Fruit fly (Drosophila melanogaster) whole organism, embryonic: ENCODE data around the gene CG8420.

ENCODE experiments used
- CG10462 ChIP-seq: fragments of 200-800 bp; sonication (Bioruptor generic); optimal IDR thresholded peaks from 2 replicates; lab custom pipeline; 2016; ENCODE audit warnings: missing biosample characterization, missing genetic modification characterization
- CG10543 ChIP-seq: fragments of 200-800 bp; sonication (Bioruptor generic); optimal IDR thresholded peaks from 3 replicates; lab custom pipeline; 2017; ENCODE audit warnings: missing biosample characterization, mild to moderate bottlenecking, missing genetic modification characterization, moderate library complexity
- CG11504 ChIP-seq: fragments of 200-800 bp; sonication (Bioruptor generic); optimal IDR thresholded peaks from 3 replicates; lab custom pipeline; 2019; ENCODE audit warnings: missing biosample characterization, mild to moderate bottlenecking, missing genetic modification characterization, moderate library complexity
- CG11560 ChIP-seq: fragments of 200-800 bp; sonication (Bioruptor generic); IDR thresholded peaks from 3 replicates; pipeline ENCODE4 v1.3.6; 2022; ENCODE audit warnings: missing biosample characterization, missing genetic modification characterization
- CG11696 ChIP-seq: fragments of 200-800 bp; sonication (Bioruptor generic); IDR thresholded peaks from 2 replicates; pipeline ENCODE4 v1.3.6; 2022; ENCODE audit warnings: missing biosample characterization, missing genetic modification characterization
- CG14667 ChIP-seq: fragments of 200-800 bp; sonication (Bioruptor generic); IDR thresholded peaks from 2 replicates; pipeline ENCODE4 v1.3.6; 2022; ENCODE audit warnings: missing biosample characterization, missing genetic modification characterization
- CG14710 ChIP-seq: fragments of 200-800 bp; sonication (Bioruptor generic); optimal IDR thresholded peaks from 3 replicates; lab custom pipeline; 2019; ENCODE audit warnings: missing biosample characterization, mild to moderate bottlenecking, missing genetic modification characterization, moderate library complexity
- CG14965 ChIP-seq: fragments of 200-800 bp; sonication (Bioruptor generic); optimal IDR thresholded peaks from 2 replicates; lab custom pipeline; 2016; ENCODE audit warnings: missing biosample characterization, missing genetic modification characterization, borderline replicate concordance
- CG15011 ChIP-seq: fragments of 200-800 bp; sonication (Bioruptor generic); optimal IDR thresholded peaks from 3 replicates; lab custom pipeline; 2018; ENCODE audit warnings: missing biosample characterization, mild to moderate bottlenecking, missing genetic modification characterization
- CG17385 ChIP-seq: fragments of 200-800 bp; sonication (Bioruptor generic); optimal IDR thresholded peaks from 3 replicates; lab custom pipeline; 2018; ENCODE audit warnings: missing biosample characterization, mild to moderate bottlenecking, missing genetic modification characterization
- CG18262 ChIP-seq: fragments of 200-800 bp; optimal IDR thresholded peaks from 3 replicates; lab custom pipeline; 2019; ENCODE audit warnings: missing biosample characterization, mild to moderate bottlenecking, missing genetic modification characterization, moderate library complexity
- CG2116 ChIP-seq: fragments of 200-800 bp; sonication (Bioruptor generic); optimal IDR thresholded peaks from 3 replicates; lab custom pipeline; 2018; ENCODE audit warnings: missing biosample characterization, mild to moderate bottlenecking, missing genetic modification characterization
- CG30403 ChIP-seq: fragments of 200-800 bp; sonication (Bioruptor generic); optimal IDR thresholded peaks from 3 replicates; lab custom pipeline; 2016; ENCODE audit warnings: missing biosample characterization, missing genetic modification characterization
- CG31365 ChIP-seq: fragments of 200-800 bp; sonication (Bioruptor generic); optimal IDR thresholded peaks from 2 replicates; lab custom pipeline; 2018; ENCODE audit warnings: missing biosample characterization, mild to moderate bottlenecking, missing genetic modification characterization
- CG33213 ChIP-seq: fragments of 200-800 bp; sonication (Bioruptor generic); optimal IDR thresholded peaks from 3 replicates; lab custom pipeline; 2016; ENCODE audit warnings: missing biosample characterization, missing genetic modification characterization
- CG3407 ChIP-seq: fragments of 200-800 bp; sonication (Bioruptor generic); optimal IDR thresholded peaks from 2 replicates; lab custom pipeline; 2018; ENCODE audit warnings: missing biosample characterization, mild to moderate bottlenecking, missing genetic modification characterization
- CG5180 ChIP-seq: fragments of 200-800 bp; sonication (Bioruptor generic); optimal IDR thresholded peaks from 3 replicates; lab custom pipeline; 2017; ENCODE audit warnings: missing biosample characterization, missing genetic modification characterization, mild to moderate bottlenecking, moderate library complexity, missing genetic modification reagents
- CG7745 ChIP-seq: fragments of 200-800 bp; sonication (Bioruptor generic); optimal IDR thresholded peaks from 2 replicates; lab custom pipeline; 2018; ENCODE audit warnings: missing biosample characterization, mild to moderate bottlenecking, missing genetic modification characterization, moderate library complexity
- CG8944 ChIP-seq: fragments of 200-800 bp; sonication (Bioruptor generic); optimal IDR thresholded peaks from 3 replicates; lab custom pipeline; 2016; ENCODE audit warnings: missing biosample characterization, missing genetic modification characterization
- CoRest ChIP-seq: fragments of 200-800 bp; sonication (Bioruptor generic); optimal IDR thresholded peaks from 3 replicates; lab custom pipeline; 2018; ENCODE audit warnings: missing biosample characterization, mild to moderate bottlenecking, missing genetic modification characterization, moderate library complexity
- HLH3B ChIP-seq: fragments of 200-800 bp; sonication (Bioruptor generic); IDR thresholded peaks from 2 replicates; pipeline ENCODE4 v1.3.6; 2022; ENCODE audit warnings: missing biosample characterization, missing genetic modification characterization
- HmgD ChIP-seq: fragments of 200-800 bp; sonication (Bioruptor generic); optimal IDR thresholded peaks from 3 replicates; lab custom pipeline; 2016; ENCODE audit warnings: missing biosample characterization, missing genetic modification characterization
- Lhr ChIP-seq: fragments of 200-800 bp; sonication (Bioruptor generic); optimal IDR thresholded peaks from 3 replicates; lab custom pipeline; 2017; ENCODE audit warnings: mild to moderate bottlenecking, missing biosample characterization, missing genetic modification reagents, missing genetic modification characterization
- MESR4 ChIP-seq: fragments of 200-800 bp; sonication (Bioruptor generic); optimal IDR thresholded peaks from 2 replicates; lab custom pipeline; 2018; ENCODE audit warnings: missing biosample characterization, mild to moderate bottlenecking, missing genetic modification characterization, moderate library complexity
- Max ChIP-seq: fragments of 200-800 bp; sonication (Bioruptor generic); optimal IDR thresholded peaks from 2 replicates; lab custom pipeline; 2016; ENCODE audit warnings: missing biosample characterization, mild to moderate bottlenecking, missing genetic modification characterization
- Nf-YA ChIP-seq: fragments of 200-800 bp; sonication (Bioruptor generic); IDR thresholded peaks from 2 replicates; pipeline ENCODE4 v1.3.6; 2022; ENCODE audit warnings: missing biosample characterization, missing genetic modification characterization
- Poxn ChIP-seq: fragments of 200-800 bp; sonication (Bioruptor generic); IDR thresholded peaks from 2 replicates; pipeline ENCODE4 v1.3.6; 2022; ENCODE audit warnings: missing biosample characterization, missing genetic modification characterization
- Rfx ChIP-seq: fragments of 200-800 bp; sonication (Bioruptor generic); IDR thresholded peaks from 2 replicates; pipeline ENCODE4 v1.3.6; 2022; ENCODE audit warnings: missing biosample characterization, missing genetic modification characterization
- Usf ChIP-seq: fragments of 200-800 bp; sonication (Bioruptor generic); optimal IDR thresholded peaks from 2 replicates; lab custom pipeline; 2017; ENCODE audit warnings: missing genotype, missing biosample characterization, missing genetic modification characterization
- ap ChIP-seq: fragments of 200-800 bp; sonication (Bioruptor generic); IDR thresholded peaks from 2 replicates; pipeline ENCODE4 v1.3.6; 2022; ENCODE audit warnings: missing biosample characterization, missing genetic modification characterization
- ato ChIP-seq: fragments of 200-800 bp; sonication (Bioruptor generic); IDR thresholded peaks from 2 replicates; pipeline ENCODE4 v1.3.6; 2022; ENCODE audit warnings: missing biosample characterization, missing genetic modification characterization; ENCODE audit not compliant: partially characterized antibody
- cas ChIP-seq: fragments of 200-800 bp; sonication (Bioruptor generic); IDR thresholded peaks from 2 replicates; pipeline ENCODE4 v1.3.6; 2022; ENCODE audit warnings: missing biosample characterization, missing genetic modification characterization
- caup ChIP-seq: fragments of 200-800 bp; sonication (Bioruptor generic); optimal IDR thresholded peaks from 3 replicates; lab custom pipeline; 2017; ENCODE audit warnings: missing biosample characterization, mild to moderate bottlenecking, missing genetic modification characterization, moderate library complexity; ENCODE audit not compliant: severe bottlenecking
- cg ChIP-seq: fragments of 200-800 bp; sonication (Bioruptor generic); optimal IDR thresholded peaks from 3 replicates; lab custom pipeline; 2019; ENCODE audit warnings: missing biosample characterization, mild to moderate bottlenecking, missing genetic modification characterization, moderate library complexity
- crp ChIP-seq, 2 experiments: fragments of 200-800 bp; sonication (Bioruptor generic); optimal IDR thresholded peaks; 2 replicates in 1 of 2; 3 replicates in 1 of 2; lab custom pipeline; 2017; ENCODE audit warnings: missing biosample characterization in 2 of 2, missing genetic modification characterization in 2 of 2, mild to moderate bottlenecking in 1 of 2, moderate library complexity in 1 of 2
- dmrt11E ChIP-seq: fragments of 200-800 bp; sonication (Bioruptor generic); optimal IDR thresholded peaks from 3 replicates; lab custom pipeline; 2018; ENCODE audit warnings: missing biosample characterization, mild to moderate bottlenecking, missing genetic modification characterization, moderate library complexity
- dpn ChIP-seq, 2 experiments: fragments of 200-800 bp; sonication (Bioruptor generic); optimal IDR thresholded peaks; 3 replicates each; lab custom pipeline; 2016; ENCODE audit warnings: missing biosample characterization in 2 of 2, missing genetic modification characterization in 2 of 2
- fu2 ChIP-seq: fragments of 200-800 bp; sonication (Bioruptor generic); optimal IDR thresholded peaks from 2 replicates; lab custom pipeline; 2016; ENCODE audit warnings: missing biosample characterization, missing genetic modification characterization
- gro ChIP-seq: fragments of 200-800 bp; sonication (Bioruptor generic); optimal IDR thresholded peaks from 2 replicates; lab custom pipeline; 2016; ENCODE audit warnings: missing biosample characterization, missing genetic modification characterization
- kah ChIP-seq: fragments of 200-800 bp; sonication (Bioruptor generic); optimal IDR thresholded peaks from 2 replicates; lab custom pipeline; 2018; ENCODE audit warnings: missing biosample characterization, mild to moderate bottlenecking, missing genetic modification characterization
- nerfin-2 ChIP-seq: fragments of 200-800 bp; sonication (Bioruptor generic); IDR thresholded peaks from 2 replicates; pipeline ENCODE4 v1.3.6; 2022; ENCODE audit warnings: missing biosample characterization, missing genetic modification characterization; ENCODE audit not compliant: partially characterized antibody
- oc ChIP-seq: fragments of 200-800 bp; sonication (Bioruptor generic); optimal IDR thresholded peaks from 2 replicates; lab custom pipeline; 2018; ENCODE audit warnings: missing biosample characterization, mild to moderate bottlenecking, missing genetic modification characterization, moderate library complexity
- sc ChIP-seq, 3 experiments: fragments of >200 bp in 2 of 3; fragments of 200-800 bp in 1 of 3; sonication (Bioruptor generic) in 1 of 3; optimal IDR thresholded peaks; 2 replicates in 2 of 3; 3 replicates in 1 of 3; lab custom pipeline; 2017; ENCODE audit warnings: mild to moderate bottlenecking in 1 of 3, missing biosample characterization in 1 of 3, missing genetic modification characterization in 1 of 3, missing genetic modification reagents in 1 of 3
- scrt ChIP-seq: fragments of 200-800 bp; sonication (Bioruptor generic); optimal IDR thresholded peaks from 2 replicates; lab custom pipeline; 2018; ENCODE audit warnings: missing biosample characterization, mild to moderate bottlenecking, missing genetic modification characterization, moderate library complexity
- slou ChIP-seq: fragments of 200-800 bp; sonication (Bioruptor generic); optimal IDR thresholded peaks from 3 replicates; lab custom pipeline; 2016; ENCODE audit warnings: missing biosample characterization, missing genetic modification characterization
- sna ChIP-seq: fragments of 200-800 bp; sonication (Bioruptor generic); IDR thresholded peaks from 2 replicates; pipeline ENCODE4 v1.3.6; 2022; ENCODE audit warnings: missing biosample characterization, missing genetic modification characterization; ENCODE audit not compliant: partially characterized antibody
- stwl ChIP-seq: fragments of 200-800 bp; sonication (Bioruptor generic); optimal IDR thresholded peaks from 3 replicates; lab custom pipeline; 2018; ENCODE audit warnings: missing biosample characterization, mild to moderate bottlenecking, missing genetic modification characterization, moderate library complexity
- twi ChIP-seq: fragments of 200-800 bp; optimal IDR thresholded peaks from 2 replicates; lab custom pipeline; 2019; ENCODE audit warnings: missing biosample characterization, mild to moderate bottlenecking, missing genetic modification characterization, moderate library complexity
- wor ChIP-seq: fragments of 200-800 bp; sonication (Bioruptor generic); IDR thresholded peaks from 2 replicates; pipeline ENCODE4 v1.3.6; 2022; ENCODE audit warnings: missing biosample characterization, missing genetic modification characterization
- zfh1 ChIP-seq: fragments of 200-800 bp; sonication (Bioruptor generic); IDR thresholded peaks from 3 replicates; pipeline ENCODE4 v1.3.6; 2022; ENCODE audit warnings: missing biosample characterization, missing genetic modification characterization

Gene CG8420

DNA sequence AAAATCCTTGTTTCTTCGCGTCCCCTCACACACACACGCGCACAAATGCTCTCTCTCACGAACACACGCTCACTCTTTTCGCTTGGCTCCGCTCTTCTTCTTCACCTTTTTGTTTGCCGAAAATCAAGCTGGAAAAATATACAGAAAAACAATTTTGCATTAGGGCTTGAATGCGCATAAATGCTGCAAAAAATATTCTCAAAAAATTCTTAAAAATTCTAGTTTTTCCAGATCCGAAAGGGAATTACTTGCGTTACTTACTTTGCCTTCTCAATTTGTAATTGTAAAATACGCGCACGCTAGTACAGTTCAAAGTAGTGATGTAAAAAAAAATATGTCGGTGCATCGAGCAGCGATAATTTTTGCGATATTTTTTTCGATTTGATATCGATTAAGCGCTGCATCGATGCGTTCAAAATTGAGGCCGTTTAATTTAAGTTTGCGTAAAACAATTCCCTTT is 6.5 kb upstream of the CG8420 start (continued):
- TF ChIP-seq CG14710 (tag; lab: Kevin White, UChicago) = peak; percentile 58
- peak; percentile 97 for TF ChIP-seq CG2116
- peak; percentile 60 for TF ChIP-seq gro (GFP tag; lab: Kevin White, UChicago)
- no peak for TF ChIP-seq crp (GFP tag; optimal IDR thresholded peaks at IDR 0.05; lab: Kevin White, UChicago)
- peak; percentile 5 for TF ChIP-seq CoRest (tag; lab: Kevin White, UChicago)
- no peak; the same call in 2 of the 3 replicates for TF ChIP-seq CG11560 (tag; lab: Robert Waterston, UW)
- no peak for TF ChIP-seq CG10543 (GFP tag; lab: Kevin White, UChicago)
- no peak for TF ChIP-seq Lhr (GFP tag; lab: Kevin White, UChicago)
- no peak for TF ChIP-seq CG3407 (GFP tag; lab: Kevin White, UChicago)
- TF ChIP-seq CG31365 (tag; lab: Kevin White, UChicago) = no peak
- TF ChIP-seq CG18262 (tag; lab: Kevin White, UChicago) = peak; percentile 25
- no peak for TF ChIP-seq Nf-YA
- TF ChIP-seq kah (GFP tag; lab: Kevin White, UChicago) = no peak
- peak; percentile 88 for TF ChIP-seq stwl (tag; lab: Kevin White, UChicago)
- TF ChIP-seq sna (GFP tag; lab: Robert Waterston, UW) = peak; percentile 79
- TF ChIP-seq ato (GFP tag; lab: Robert Waterston, UW) = peak; percentile 87
- TF ChIP-seq CG15011 (GFP tag; lab: Kevin White, UChicago) = no peak
- no peak for TF ChIP-seq fu2 (GFP tag; lab: Kevin White, UChicago)
- TF ChIP-seq dpn (GFP tag; optimal IDR thresholded peaks at IDR 0.05; lab: Kevin White, UChicago) = peak in 1 of 2 experiments; percentile 6
- TF ChIP-seq CG10462 (GFP tag; lab: Kevin White, UChicago) = no peak
- peak; percentile 93 for TF ChIP-seq cg (GFP tag; lab: Kevin White, UChicago)
- no peak for TF ChIP-seq HmgD (GFP tag; lab: Kevin White, UChicago)
- no peak for TF ChIP-seq oc (tag; lab: Kevin White, UChicago)
- TF ChIP-seq zfh1 = no peak
- peak; percentile 99 for TF ChIP-seq CG17385 (GFP tag; lab: Kevin White, UChicago)
- TF ChIP-seq Rfx (GFP tag; lab: Robert Waterston, UW) = no peak
- TF ChIP-seq CG7745 = no peak
- no peak for TF ChIP-seq HLH3B (GFP tag; lab: Robert Waterston, UW)
- peak; percentile 21 for TF ChIP-seq Max (GFP tag; lab: Kevin White, UChicago)
- no peak for TF ChIP-seq ap (GFP tag; lab: Robert Waterston, UW)
- TF ChIP-seq nerfin-2 (GFP tag; lab: Robert Waterston, UW) = peak; percentile 87
- TF ChIP-seq Usf = no peak
- no peak for TF ChIP-seq scrt (GFP tag; lab: Kevin White, UChicago)
- TF ChIP-seq CG33213 (GFP tag; lab: Kevin White, UChicago) = peak; percentile 27
- TF ChIP-seq caup (GFP tag; lab: Kevin White, UChicago) = no peak
- TF ChIP-seq twi (tag; lab: Kevin White, UChicago) = no peak
- TF ChIP-seq CG14667 = no peak
- TF ChIP-seq CG11504 (tag; lab: Kevin White, UChicago) = no peak
- TF ChIP-seq Poxn (GFP tag; lab: Robert Waterston, UW) = no peak
- no peak for TF ChIP-seq CG5180
- peak; percentile 13 for TF ChIP-seq CG30403
- TF ChIP-seq CG11696 (GFP tag; lab: Robert Waterston, UW) = no peak
- TF ChIP-seq dmrt11E = no peak
- TF ChIP-seq slou (GFP tag; lab: Kevin White, UChicago) = no peak
- no peak for TF ChIP-seq cas (GFP tag; lab: Robert Waterston, UW)
- TF ChIP-seq CG14965 (GFP tag; lab: Kevin White, UChicago) = no peak
- no peak for TF ChIP-seq sc (optimal IDR thresholded peaks at IDR 0.05; lab: Kevin White, UChicago)
- no peak for TF ChIP-seq sc (GFP tag; optimal IDR thresholded peaks at IDR 0.05; lab: Kevin White, UChicago)
- TF ChIP-seq MESR4 (GFP tag; lab: Kevin White, UChicago) = peak; percentile 83
- TF ChIP-seq wor (GFP tag; lab: Robert Waterston, UW) = no peak
- no peak for TF ChIP-seq CG8944 (GFP tag; lab: Kevin White, UChicago)
